Worm (Caenorhabditis elegans) whole organism, L4 larva: Measurements from ENCODE around the gene hst-1.

ENCODE experiments used
- jun-1 ChIP-seq: fragments of 150-350 bp; optimal IDR thresholded peaks from 2 replicates; lab custom pipeline; 2014; ENCODE audit warnings: missing biosample characterization, missing genetic modification reagents, missing genetic modification characterization
- zag-1 ChIP-seq: fragments of 150-350 bp; optimal IDR thresholded peaks from 2 replicates; lab custom pipeline; 2014; ENCODE audit warnings: missing biosample characterization, missing genetic modification characterization
- ztf-11 ChIP-seq: fragments of 150-350 bp; optimal IDR thresholded peaks from 2 replicates; lab custom pipeline; 2014; ENCODE audit warnings: missing biosample characterization, missing genetic modification characterization

- TF ChIP-seq ztf-11 (tag; lab: Kevin White, UChicago) (no peak), zag-1 (tag; lab: Kevin White, UChicago) (no peak), jun-1 (no peak)
Measured at ce11 chrIV:8737354-8737753, 46.0 kb upstream of the hst-1 start.
